Worm (Caenorhabditis elegans) whole organism, L3 larva: ENCODE data around the gene ctl-3.
"Not testable (repeated sequence)": the region's sequence is repeated elsewhere in the genome, so short reads cannot be mapped to it uniquely, and the experiment has no call there.

Experiments
- R02D3.7 ChIP-seq: fragments of 150-350 bp; optimal IDR thresholded peaks from 2 replicates; lab custom pipeline; 2014; ENCODE audit warnings: missing biosample characterization, missing genetic modification characterization
- ZK546.5 ChIP-seq: sonication (generic microtip); optimal IDR thresholded peaks from 2 replicates; lab custom pipeline; 2017; ENCODE audit warnings: missing biosample characterization, missing genetic modification characterization
- aly-2 ChIP-seq: fragments of 150-350 bp; optimal IDR thresholded peaks from 2 replicates; lab custom pipeline; 2014; ENCODE audit warnings: missing biosample characterization, missing genetic modification characterization
- ama-1 ChIP-seq: fragments of 150-350 bp; optimal IDR thresholded peaks from 2 replicates; lab custom pipeline; 2018
- ceh-16 ChIP-seq: sonication (generic microtip); optimal IDR thresholded peaks from 2 replicates; lab custom pipeline; 2017; ENCODE audit warnings: missing biosample characterization, missing genetic modification characterization
- ceh-28 ChIP-seq: fragments of 150-350 bp; optimal IDR thresholded peaks from 2 replicates; lab custom pipeline; 2014; ENCODE audit warnings: missing biosample characterization, missing genetic modification reagents, missing genetic modification characterization
- ceh-82 ChIP-seq: fragments of 150-350 bp; optimal IDR thresholded peaks from 2 replicates; lab custom pipeline; 2014; ENCODE audit warnings: missing biosample characterization, missing genetic modification characterization
- egl-27 ChIP-seq: sonication (generic microtip); optimal IDR thresholded peaks from 4 replicates; lab custom pipeline; 2017; ENCODE audit warnings: missing biosample characterization, missing genetic modification reagents, missing genetic modification characterization
- egl-5 ChIP-seq: fragments of 150-350 bp; optimal IDR thresholded peaks from 2 replicates; lab custom pipeline; 2017; ENCODE audit warnings: missing biosample characterization, missing genetic modification reagents, missing genetic modification characterization, inconsistent platforms
- elt-1 ChIP-seq: fragments of 150-350 bp; optimal IDR thresholded peaks from 2 replicates; lab custom pipeline; 2014; ENCODE audit warnings: missing biosample characterization, missing genetic modification characterization
- elt-2 ChIP-seq: sonication (generic microtip); optimal IDR thresholded peaks from 2 replicates; lab custom pipeline; 2016; ENCODE audit warnings: missing genetic modification reagents, mild to moderate bottlenecking, missing genetic modification characterization, missing compliant biosample characterization
- elt-3 ChIP-seq, 3 experiments: fragments of 150-350 bp in 1 of 3; sonication (generic microtip) in 2 of 3; optimal IDR thresholded peaks; 2 replicates in 2 of 3; 4 replicates in 1 of 3; lab custom pipeline; 2014 to 2017; ENCODE audit warnings: missing biosample characterization in 3 of 3, missing genetic modification characterization in 3 of 3
- eor-1 ChIP-seq, 2 experiments: fragments of 150-350 bp; optimal IDR thresholded peaks; 2 replicates each; lab custom pipeline; 2014 to 2018; ENCODE audit warnings: missing biosample characterization in 2 of 2, missing genetic modification characterization in 2 of 2
- fkh-10 ChIP-seq: sonication (generic microtip); optimal IDR thresholded peaks from 2 replicates; lab custom pipeline; 2017; ENCODE audit warnings: missing biosample characterization, missing genetic modification reagents, missing genetic modification characterization
- fkh-2 ChIP-seq: fragments of 150-350 bp; optimal IDR thresholded peaks from 2 replicates; lab custom pipeline; 2014; ENCODE audit warnings: missing biosample characterization, missing genetic modification reagents, missing genetic modification characterization
- fos-1 ChIP-seq: fragments of 150-350 bp; optimal IDR thresholded peaks from 2 replicates; lab custom pipeline; 2014; ENCODE audit warnings: missing biosample characterization, missing genetic modification characterization
- hmg-11 ChIP-seq: sonication (generic microtip); optimal IDR thresholded peaks from 2 replicates; lab custom pipeline; 2016; ENCODE audit warnings: missing genetic modification characterization, missing compliant biosample characterization
- jun-1 ChIP-seq: fragments of 150-350 bp; optimal IDR thresholded peaks from 2 replicates; lab custom pipeline; 2014; ENCODE audit warnings: missing biosample characterization, missing genetic modification reagents, missing genetic modification characterization
- lin-15B ChIP-seq: fragments of 150-350 bp; optimal IDR thresholded peaks from 2 replicates; lab custom pipeline; 2014; ENCODE audit warnings: missing biosample characterization, missing genetic modification characterization
- lsy-12 ChIP-seq: sonication (generic microtip); optimal IDR thresholded peaks from 2 replicates; lab custom pipeline; 2016; ENCODE audit warnings: mild to moderate bottlenecking, missing genetic modification characterization, missing compliant biosample characterization
- mdl-1 ChIP-seq: fragments of 150-350 bp; optimal IDR thresholded peaks from 2 replicates; lab custom pipeline; 2014; ENCODE audit warnings: missing biosample characterization, missing genetic modification characterization
- mml-1 ChIP-seq: fragments of 150-350 bp; sonication (generic microtip); optimal IDR thresholded peaks from 3 replicates; lab custom pipeline; 2014; ENCODE audit warnings: missing biosample characterization, missing genetic modification characterization
- nfya-1 ChIP-seq: sonication (generic microtip); optimal IDR thresholded peaks from 2 replicates; lab custom pipeline; 2017; ENCODE audit warnings: missing genetic modification characterization, mild to moderate bottlenecking, missing compliant biosample characterization, antibody characterized with exemption, moderate library complexity; ENCODE audit not compliant: insufficient read depth
- nhr-11 ChIP-seq: fragments of 150-350 bp; optimal IDR thresholded peaks from 2 replicates; lab custom pipeline; 2014; ENCODE audit warnings: missing biosample characterization, missing genetic modification characterization
- nhr-12 ChIP-seq: fragments of 150-350 bp; optimal IDR thresholded peaks from 2 replicates; lab custom pipeline; 2014; ENCODE audit warnings: missing biosample characterization, missing genetic modification characterization
- nhr-23 ChIP-seq: fragments of 150-350 bp; optimal IDR thresholded peaks from 2 replicates; lab custom pipeline; 2014; ENCODE audit warnings: missing biosample characterization, missing genetic modification reagents, missing genetic modification characterization
- nhr-237 ChIP-seq: fragments of 150-350 bp; optimal IDR thresholded peaks from 2 replicates; lab custom pipeline; 2014; ENCODE audit warnings: missing biosample characterization, missing genetic modification characterization
- nhr-25 ChIP-seq: sonication (generic microtip); optimal IDR thresholded peaks from 2 replicates; lab custom pipeline; 2017; ENCODE audit warnings: missing biosample characterization, missing genetic modification characterization
- nhr-28 ChIP-seq: fragments of 150-350 bp; optimal IDR thresholded peaks from 2 replicates; lab custom pipeline; 2014; ENCODE audit warnings: missing biosample characterization, missing genetic modification characterization
- nhr-43 ChIP-seq: sonication (generic microtip); optimal IDR thresholded peaks from 2 replicates; lab custom pipeline; 2016; ENCODE audit warnings: mild to moderate bottlenecking, missing genetic modification characterization, missing compliant biosample characterization; ENCODE audit not compliant: poor library complexity, severe bottlenecking
- nhr-76 ChIP-seq: fragments of 150-350 bp; sonication (generic microtip); optimal IDR thresholded peaks from 5 replicates; lab custom pipeline; 2014; ENCODE audit warnings: missing biosample characterization, missing genetic modification characterization
- nhr-77 ChIP-seq: fragments of 150-350 bp; optimal IDR thresholded peaks from 2 replicates; lab custom pipeline; 2014; ENCODE audit warnings: missing biosample characterization, missing genetic modification characterization
- pha-4 ChIP-seq: fragments of 150-350 bp; optimal IDR thresholded peaks from 2 replicates; lab custom pipeline; 2014; ENCODE audit warnings: missing biosample characterization, missing genetic modification reagents, missing genetic modification characterization
- pqm-1 ChIP-seq: fragments of 150-350 bp; optimal IDR thresholded peaks from 2 replicates; lab custom pipeline; 2017; ENCODE audit warnings: missing biosample characterization, missing genetic modification characterization, inconsistent platforms
- skn-1 ChIP-seq: fragments of 150-350 bp; optimal IDR thresholded peaks from 2 replicates; lab custom pipeline; 2014; ENCODE audit warnings: missing biosample characterization, missing genetic modification characterization
- snpc-4 ChIP-seq: fragments of 150-350 bp; optimal IDR thresholded peaks from 2 replicates; lab custom pipeline; 2014; ENCODE audit warnings: missing biosample characterization, missing genetic modification characterization
- tbx-2 ChIP-seq: sonication (generic microtip); optimal IDR thresholded peaks from 2 replicates; lab custom pipeline; 2016; ENCODE audit warnings: mild to moderate bottlenecking, missing genetic modification characterization, missing compliant biosample characterization
- unc-39 ChIP-seq: sonication (generic microtip); optimal IDR thresholded peaks from 4 replicates; lab custom pipeline; 2017; ENCODE audit warnings: missing biosample characterization, missing genetic modification characterization
- unc-62 ChIP-seq: fragments of 150-350 bp; sonication (generic microtip); optimal IDR thresholded peaks from 4 replicates; lab custom pipeline; 2014; ENCODE audit warnings: missing biosample characterization, missing genetic modification reagents, missing genetic modification characterization
- zag-1 ChIP-seq: fragments of 150-350 bp; optimal IDR thresholded peaks from 2 replicates; lab custom pipeline; 2014; ENCODE audit warnings: missing biosample characterization, missing genetic modification characterization

Gene ctl-3

ce11 chrII:14311537-14311936 lies 958 bp upstream of the ctl-3 start:
- no peak for TF ChIP-seq zag-1 (tag; lab: Kevin White, UChicago)
- TF ChIP-seq ceh-28 (tag; lab: Kevin White, UChicago), result no peak
- TF ChIP-seq pha-4 (tag; lab: Kevin White, UChicago), result peak; percentile 16
- peak; percentile 5 for TF ChIP-seq skn-1 (tag; lab: Kevin White, UChicago)
- TF ChIP-seq ceh-16, result no peak
- TF ChIP-seq ZK546.5 (tag; lab: Kevin White, UChicago), result no peak
- TF ChIP-seq egl-5 (tag; lab: Kevin White, UChicago), result no peak

- not testable (repeated sequence) for TF ChIP-seq hmg-11; ama-1 (lab: Kevin White, UChicago); nhr-237
- TF ChIP-seq, all 47 proteins: peak for 0; not testable (repeated sequence) for 47
Measured at ce11 chrII:14306160-14306559, 4.4 kb downstream of the ctl-3 start, which contains the start of gene ctl-1. ctl-1 (minus strand) TSS chrII:14306260.

- not testable (repeated sequence) for TF ChIP-seq tbx-2 (tag; lab: Kevin White, UChicago); snpc-4 (tag; lab: Kevin White, UChicago); fkh-2
- TF ChIP-seq, all 47 proteins: peak for 0; not testable (repeated sequence) for 47
Measured at ce11 chrII:14301927-14302326, 8.7 kb downstream of the ctl-3 start, which contains the start of gene ctl-2. ctl-2 (minus strand) TSS chrII:14302027.

- TF ChIP-seq lsy-12 (tag; lab: Kevin White, UChicago) (no peak), elt-2 (tag; lab: Kevin White, UChicago) (peak; percentile 20)
- TF ChIP-seq, all 47 proteins: peak for 1
Measured at ce11 chrII:14299254-14299759, 11.3 kb downstream of the ctl-3 start.

ce11 chrII:14297050-14297449 lies 13.5 kb downstream of the ctl-3 start, which contains the start of gene Y54G11A.7:
Y54G11A.7 (plus strand) TSS chrII:14297305.
- TF ChIP-seq elt-2 (tag; lab: Kevin White, UChicago), result peak; percentile 36
- TF ChIP-seq, all 47 proteins: peak for 1; not testable (repeated sequence) for 46

ce11 chrII:14296320-14296719 lies 14.3 kb downstream of the ctl-3 start:
- TF ChIP-seq elt-1 (no peak), nhr-11 (tag; lab: Kevin White, UChicago) (no peak), lsy-12 (tag; lab: Kevin White, UChicago) (no peak), lin-15B (tag; lab: Kevin White, UChicago) (no peak), elt-3 (tag; optimal IDR thresholded peaks at IDR 0.05; lab: Kevin White, UChicago) (no peak), nhr-43 (tag; lab: Kevin White, UChicago) (peak; percentile 47), mdl-1 (peak; percentile 90), fkh-10 (no peak), nhr-77 (tag; lab: Kevin White, UChicago) (no peak), unc-62 (no peak), ZK546.5 (tag; lab: Kevin White, UChicago) (no peak), hmg-11 (no peak), nhr-23 (peak; percentile 47), mml-1 (tag; lab: Kevin White, UChicago) (no peak), eor-1 (tag; optimal IDR thresholded peaks at IDR 0.05; lab: Kevin White, UChicago) (no peak), nhr-28 (tag; lab: Kevin White, UChicago) (no peak), nhr-237 (no peak), pqm-1 (tag; lab: Kevin White, UChicago) (peak; percentile 61), snpc-4 (tag; lab: Kevin White, UChicago) (peak; percentile 42), ceh-16 (no peak), elt-2 (tag; lab: Kevin White, UChicago) (peak; percentile 92), pha-4 (tag; lab: Kevin White, UChicago) (peak; percentile 96), skn-1 (tag; lab: Kevin White, UChicago) (no peak), nhr-12 (no peak), jun-1 (peak; percentile 63), aly-2 (no peak), fos-1 (no peak), unc-39 (tag; lab: Kevin White, UChicago) (no peak), nhr-25 (tag; lab: Kevin White, UChicago) (peak; percentile 27), egl-5 (tag; lab: Kevin White, UChicago) (peak; percentile 24), nfya-1 (tag; lab: Kevin White, UChicago) (peak; percentile 53), zag-1 (tag; lab: Kevin White, UChicago) (no peak), ceh-82 (no peak), fkh-2 (no peak), ama-1 (lab: Kevin White, UChicago) (no peak), ceh-28 (tag; lab: Kevin White, UChicago) (peak; percentile 23), egl-27 (tag; lab: Kevin White, UChicago) (no peak), nhr-76 (tag; lab: Kevin White, UChicago) (no peak), R02D3.7 (tag; lab: Kevin White, UChicago) (no peak)
